Worm (Caenorhabditis elegans): ENCODE results near the gene pph-1.
A peak's percentile ranks its signal among the peaks of the same experiment; 100 is the strongest.

pph-1 gene

DNA sequence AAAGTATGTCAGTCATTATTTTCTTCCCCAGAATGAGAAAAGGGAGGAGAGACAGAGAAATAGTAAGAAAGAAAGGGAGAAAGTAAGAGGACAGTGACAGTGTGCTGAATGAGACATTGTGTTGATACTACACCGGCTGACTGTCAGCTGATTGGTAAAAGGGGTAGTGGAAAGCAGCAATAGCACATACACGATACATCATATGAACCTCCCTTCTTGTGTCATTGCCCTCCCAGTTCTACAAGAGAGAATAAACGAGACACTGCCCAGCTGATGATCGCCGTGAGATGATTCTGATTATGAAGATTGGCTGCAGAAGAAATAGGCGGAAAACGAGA lies 17.5 kb downstream of the pph-1 start:
- TF ChIP-seq nfya-1 (tag; optimal IDR thresholded peaks at IDR 0.05; ENCODE audit: insufficient read depth) (peak; percentile 22), egl-5 (tag; optimal IDR thresholded peaks at IDR 0.05) (peak; percentile 58), mdl-1 (tag; optimal IDR thresholded peaks at IDR 0.05) (peak; percentile 53), pha-4 (tag; optimal IDR thresholded peaks at IDR 0.05) (peak; percentile 80), elt-3 (tag; optimal IDR thresholded peaks at IDR 0.05) (no peak), jun-1 (tag; optimal IDR thresholded peaks at IDR 0.05) (peak; percentile 65), nhr-77 (tag; optimal IDR thresholded peaks at IDR 0.05) (no peak), lsy-12 (tag; optimal IDR thresholded peaks at IDR 0.05) (peak; percentile 22), hmg-11 (tag; optimal IDR thresholded peaks at IDR 0.05) (no peak), nhr-25 (tag; optimal IDR thresholded peaks at IDR 0.05) (peak; percentile 80), ceh-9 (tag; optimal IDR thresholded peaks at IDR 0.05) (no peak), snpc-4 (tag; optimal IDR thresholded peaks at IDR 0.05) (peak; percentile 18), fkh-10 (GFP tag; optimal IDR thresholded peaks at IDR 0.05) (no peak), unc-39 (tag; optimal IDR thresholded peaks at IDR 0.05) (no peak), unc-62 (GFP tag; optimal IDR thresholded peaks at IDR 0.05) (peak; percentile 8), ztf-4 (tag; optimal IDR thresholded peaks at IDR 0.05) (no peak), nhr-43 (tag; optimal IDR thresholded peaks at IDR 0.05; ENCODE audit: poor library complexity, severe bottlenecking) (peak; percentile 77), nhr-76 (tag; optimal IDR thresholded peaks at IDR 0.05) (no peak), elt-2 (tag; optimal IDR thresholded peaks at IDR 0.05) (peak; percentile 70), nhr-28 (tag; optimal IDR thresholded peaks at IDR 0.05) (no peak), nhr-23 (tag; optimal IDR thresholded peaks at IDR 0.05) (peak; percentile 83), elt-1 (tag; optimal IDR thresholded peaks at IDR 0.05) (no peak), skn-1 (tag; optimal IDR thresholded peaks at IDR 0.05) (peak; percentile 59), pqm-1 (tag; optimal IDR thresholded peaks at IDR 0.05) (peak; percentile 40), egl-27 (tag; optimal IDR thresholded peaks at IDR 0.05) (no peak), ceh-28 (tag; optimal IDR thresholded peaks at IDR 0.05) (no peak), aly-2 (tag; optimal IDR thresholded peaks at IDR 0.05) (no peak), lin-39 (tag; optimal IDR thresholded peaks at IDR 0.05) (peak; percentile 48), zag-1 (tag; optimal IDR thresholded peaks at IDR 0.05) (no peak), mml-1 (tag; optimal IDR thresholded peaks at IDR 0.05) (peak; percentile 52), sea-2 (GFP tag; optimal IDR thresholded peaks at IDR 0.05) (no peak)

DNA sequence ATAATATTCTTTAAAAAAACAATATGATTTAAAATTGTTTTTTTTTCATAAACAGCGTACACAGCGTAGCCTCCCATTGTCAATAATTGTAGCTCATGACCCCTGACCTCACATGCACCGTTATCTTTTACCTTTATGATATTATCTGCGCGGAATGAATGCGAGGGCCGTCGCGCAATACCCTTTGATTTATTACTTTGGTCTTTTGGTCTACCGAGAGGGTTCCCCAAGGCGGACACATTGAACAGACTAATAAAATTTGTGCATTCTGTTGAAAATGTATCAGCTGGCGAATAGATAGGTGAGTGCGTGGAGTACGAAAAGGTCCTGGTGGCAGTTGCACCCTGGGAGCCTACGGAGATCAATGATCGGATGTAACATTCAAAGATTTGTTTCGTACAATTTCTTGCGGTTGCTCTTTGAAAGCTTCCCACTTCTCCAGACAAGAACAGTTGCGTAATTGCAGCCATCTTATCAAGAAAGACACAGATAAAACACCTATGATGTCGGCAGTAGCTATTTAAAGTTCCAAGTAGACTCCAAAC lies 18.0 kb downstream of the pph-1 start:
- TF ChIP-seq elt-1 (tag; optimal IDR thresholded peaks at IDR 0.05) (no peak), nhr-28 (tag; optimal IDR thresholded peaks at IDR 0.05) (no peak), elt-2 (tag; optimal IDR thresholded peaks at IDR 0.05) (peak; percentile 24), nhr-25 (tag; optimal IDR thresholded peaks at IDR 0.05) (no peak), ZK546.5 (tag; optimal IDR thresholded peaks at IDR 0.05) (no peak), mdl-1 (tag; optimal IDR thresholded peaks at IDR 0.05) (no peak), nhr-67 (tag; optimal IDR thresholded peaks at IDR 0.05) (no peak), fkh-10 (GFP tag; optimal IDR thresholded peaks at IDR 0.05) (no peak), snpc-4 (tag; optimal IDR thresholded peaks at IDR 0.05) (no peak), nhr-43 (tag; optimal IDR thresholded peaks at IDR 0.05; ENCODE audit: poor library complexity, severe bottlenecking) (peak; percentile 4), unc-39 (tag; optimal IDR thresholded peaks at IDR 0.05) (no peak), hmg-11 (tag; optimal IDR thresholded peaks at IDR 0.05) (no peak), nhr-76 (tag; optimal IDR thresholded peaks at IDR 0.05) (no peak), lin-39 (tag; optimal IDR thresholded peaks at IDR 0.05) (peak; percentile 49), eor-1 (tag; optimal IDR thresholded peaks at IDR 0.05) (no peak), pha-4 (tag; optimal IDR thresholded peaks at IDR 0.05) (no peak), lsy-12 (tag; optimal IDR thresholded peaks at IDR 0.05) (no peak), jun-1 (tag; optimal IDR thresholded peaks at IDR 0.05) (peak; percentile 5), egl-27 (tag; optimal IDR thresholded peaks at IDR 0.05) (no peak), ceh-16 (tag; optimal IDR thresholded peaks at IDR 0.05) (no peak), fos-1 (tag; optimal IDR thresholded peaks at IDR 0.05) (no peak)

DNA sequence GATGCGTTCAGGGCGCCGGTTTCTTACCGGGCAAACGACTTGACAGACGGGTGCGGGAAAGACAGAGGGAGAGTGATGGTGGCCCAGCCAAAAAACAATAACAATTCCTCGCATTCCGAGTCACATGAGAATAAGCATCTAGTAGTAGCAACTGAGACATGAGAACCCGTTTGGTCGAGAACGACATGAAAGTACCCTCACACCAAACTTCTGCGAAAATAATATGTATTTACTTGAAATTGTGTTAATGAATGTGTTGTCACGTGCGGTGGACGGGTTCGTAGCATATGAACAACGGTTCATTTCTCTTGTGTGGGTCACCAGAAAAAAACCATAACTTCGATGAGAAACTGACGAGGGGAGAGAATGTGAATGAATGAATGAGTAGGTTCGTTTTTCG lies 18.5 kb downstream of the pph-1 start:
- no peak for TF ChIP-seq nhr-23 (tag; optimal IDR thresholded peaks at IDR 0.05)
- no peak for TF ChIP-seq eor-1 (tag; optimal IDR thresholded peaks at IDR 0.05)
- TF ChIP-seq snpc-4 (tag; optimal IDR thresholded peaks at IDR 0.05) = no peak
- TF ChIP-seq nfya-1 (tag; optimal IDR thresholded peaks at IDR 0.05; ENCODE audit: insufficient read depth) = peak; percentile 1
- no peak for TF ChIP-seq fkh-2 (tag; optimal IDR thresholded peaks at IDR 0.05)
- TF ChIP-seq nhr-67 (tag; optimal IDR thresholded peaks at IDR 0.05) = no peak
- TF ChIP-seq pha-4 (tag; optimal IDR thresholded peaks at IDR 0.05) = no peak
- TF ChIP-seq skn-1 (tag; optimal IDR thresholded peaks at IDR 0.05) = no peak
- TF ChIP-seq lin-15B (tag; optimal IDR thresholded peaks at IDR 0.05) = no peak
- peak; percentile 73 for TF ChIP-seq egl-5 (tag; optimal IDR thresholded peaks at IDR 0.05)
- no peak for TF ChIP-seq unc-62 (GFP tag; optimal IDR thresholded peaks at IDR 0.05)
- TF ChIP-seq lin-39 (tag; optimal IDR thresholded peaks at IDR 0.05) = no peak
- TF ChIP-seq ceh-82 (tag; optimal IDR thresholded peaks at IDR 0.05) = no peak
- no peak for TF ChIP-seq elt-2 (tag; optimal IDR thresholded peaks at IDR 0.05)
- peak; percentile 31 for TF ChIP-seq nhr-25 (tag; optimal IDR thresholded peaks at IDR 0.05)
- TF ChIP-seq nhr-237 (tag; optimal IDR thresholded peaks at IDR 0.05) = no peak
- TF ChIP-seq nhr-43 (tag; optimal IDR thresholded peaks at IDR 0.05; ENCODE audit: poor library complexity, severe bottlenecking) = no peak
- no peak for TF ChIP-seq ceh-9 (tag; optimal IDR thresholded peaks at IDR 0.05)
- TF ChIP-seq jun-1 (tag; optimal IDR thresholded peaks at IDR 0.05) = no peak
- no peak for TF ChIP-seq ceh-16 (tag; optimal IDR thresholded peaks at IDR 0.05)

Measured in whole organism, L3 larva.